Worm (Caenorhabditis elegans) whole organism, late embryonic: ENCODE data around the gene cul-1.

Experiments used
- C08G9.2 ChIP-seq: sonication (generic microtip); optimal IDR thresholded peaks from 2 replicates; lab custom pipeline; 2016; ENCODE audit warnings: mild to moderate bottlenecking, missing genetic modification characterization, moderate library complexity, missing compliant biosample characterization
- C38D4.7 ChIP-seq: fragments of 200-800 bp; sonication (Bioruptor generic); optimal IDR thresholded peaks from 2 replicates; lab custom pipeline; 2018; ENCODE audit warnings: mild to moderate bottlenecking, missing genetic modification characterization, moderate library complexity, missing compliant biosample characterization
- F13H6.1 ChIP-seq: sonication (generic microtip); optimal IDR thresholded peaks from 2 replicates; lab custom pipeline; 2016; ENCODE audit warnings: missing genetic modification characterization, missing compliant biosample characterization
- T23F11.4 ChIP-seq: fragments of 200-800 bp; sonication (Bioruptor generic); optimal IDR thresholded peaks from 2 replicates; lab custom pipeline; 2018; ENCODE audit warnings: mild to moderate bottlenecking, missing genetic modification characterization, missing compliant biosample characterization
- Y22D7AL.16 ChIP-seq: sonication (generic microtip); optimal IDR thresholded peaks from 2 replicates; lab custom pipeline; 2016; ENCODE audit warnings: missing genetic modification characterization, missing compliant biosample characterization
- ceh-18 ChIP-seq: sonication (generic microtip); optimal IDR thresholded peaks from 2 replicates; lab custom pipeline; 2016; ENCODE audit warnings: missing genetic modification characterization, missing compliant biosample characterization
- ceh-19 ChIP-seq: fragments of 200-800 bp; sonication (Bioruptor generic); optimal IDR thresholded peaks from 2 replicates; lab custom pipeline; 2018; ENCODE audit warnings: mild to moderate bottlenecking, missing genetic modification characterization, missing compliant biosample characterization
- ceh-2 ChIP-seq: sonication (generic microtip); optimal IDR thresholded peaks from 2 replicates; lab custom pipeline; 2016; ENCODE audit warnings: missing genotype, missing genetic modification characterization, missing compliant biosample characterization
- ceh-22 ChIP-seq: sonication (generic microtip); optimal IDR thresholded peaks from 2 replicates; lab custom pipeline; 2017; ENCODE audit warnings: missing biosample characterization, missing genetic modification characterization
- ceh-24 ChIP-seq: sonication (generic microtip); optimal IDR thresholded peaks from 2 replicates; lab custom pipeline; 2016; ENCODE audit warnings: mild to moderate bottlenecking, missing genetic modification characterization, missing compliant biosample characterization
- ceh-30 ChIP-seq: fragments of 150-350 bp; optimal IDR thresholded peaks from 2 replicates; lab custom pipeline; 2014; ENCODE audit warnings: missing biosample characterization, missing genetic modification characterization
- ceh-48 ChIP-seq: sonication (generic microtip); optimal IDR thresholded peaks from 2 replicates; lab custom pipeline; 2016; ENCODE audit warnings: missing genetic modification characterization, inconsistent platforms, missing compliant biosample characterization
- ceh-9 ChIP-seq: sonication (generic microtip); optimal IDR thresholded peaks from 2 replicates; lab custom pipeline; 2016; ENCODE audit warnings: mild to moderate bottlenecking, missing genetic modification characterization, inconsistent platforms, missing compliant biosample characterization
- che-1 ChIP-seq: sonication (generic microtip); optimal IDR thresholded peaks from 2 replicates; lab custom pipeline; 2016; ENCODE audit warnings: mild to moderate bottlenecking, missing genetic modification characterization, missing compliant biosample characterization
- elt-4 ChIP-seq: sonication (generic microtip); optimal IDR thresholded peaks from 2 replicates; lab custom pipeline; 2016; ENCODE audit warnings: missing genetic modification characterization, missing compliant biosample characterization
- ets-4 ChIP-seq: sonication (generic microtip); optimal IDR thresholded peaks from 2 replicates; lab custom pipeline; 2016; ENCODE audit warnings: missing genetic modification characterization, missing compliant biosample characterization
- eyg-1 ChIP-seq: sonication (generic microtip); optimal IDR thresholded peaks from 2 replicates; lab custom pipeline; 2016; ENCODE audit warnings: missing genotype, missing genetic modification characterization, missing compliant biosample characterization
- fkh-6 ChIP-seq: sonication (generic microtip); optimal IDR thresholded peaks from 2 replicates; lab custom pipeline; 2016; ENCODE audit warnings: missing genetic modification characterization, missing compliant biosample characterization
- gmeb-2 ChIP-seq: sonication (generic microtip); optimal IDR thresholded peaks from 2 replicates; lab custom pipeline; 2016; ENCODE audit warnings: missing genetic modification characterization, inconsistent platforms, missing compliant biosample characterization
- hlh-15 ChIP-seq: sonication (generic microtip); optimal IDR thresholded peaks from 2 replicates; lab custom pipeline; 2016; ENCODE audit warnings: missing genetic modification characterization, missing compliant biosample characterization
- hlh-30 ChIP-seq: sonication (generic microtip); optimal IDR thresholded peaks from 2 replicates; lab custom pipeline; 2017; ENCODE audit warnings: antibody characterized with exemption, missing genetic modification characterization, missing compliant biosample characterization; ENCODE audit not compliant: insufficient read depth
- hlh-8 ChIP-seq: sonication (generic microtip); optimal IDR thresholded peaks from 2 replicates; lab custom pipeline; 2016; ENCODE audit warnings: missing genotype, missing genetic modification characterization, missing compliant biosample characterization
- lim-6 ChIP-seq: sonication (generic microtip); optimal IDR thresholded peaks from 2 replicates; lab custom pipeline; 2016; ENCODE audit warnings: missing genetic modification characterization, missing compliant biosample characterization
- lin-11 ChIP-seq: fragments of 200-800 bp; sonication (Bioruptor generic); optimal IDR thresholded peaks from 2 replicates; lab custom pipeline; 2018; ENCODE audit warnings: mild to moderate bottlenecking, missing genetic modification characterization, missing compliant biosample characterization
- madf-2 ChIP-seq: sonication (generic microtip); optimal IDR thresholded peaks from 2 replicates; lab custom pipeline; 2017; ENCODE audit warnings: missing genetic modification characterization, missing compliant biosample characterization
- mec-3 ChIP-seq: sonication (generic microtip); optimal IDR thresholded peaks from 2 replicates; lab custom pipeline; 2016; ENCODE audit warnings: borderline replicate concordance, missing genetic modification characterization, missing compliant biosample characterization
- nfya-1 ChIP-seq: sonication (generic microtip); optimal IDR thresholded peaks from 2 replicates; lab custom pipeline; 2017; ENCODE audit warnings: missing genetic modification characterization, mild to moderate bottlenecking, missing compliant biosample characterization, antibody characterized with exemption, moderate library complexity
- pha-4 ChIP-seq: fragments of 150-350 bp; optimal IDR thresholded peaks from 2 replicates; lab custom pipeline; 2018; ENCODE audit warnings: missing biosample characterization, missing genetic modification reagents, missing genetic modification characterization
- pqm-1 ChIP-seq: sonication (generic microtip); optimal IDR thresholded peaks from 2 replicates; lab custom pipeline; 2016; ENCODE audit warnings: missing genetic modification characterization, missing compliant biosample characterization
- ref-2 ChIP-seq: sonication (generic microtip); optimal IDR thresholded peaks from 2 replicates; lab custom pipeline; 2016; ENCODE audit warnings: missing genetic modification characterization, missing compliant biosample characterization
- rnt-1 ChIP-seq: sonication (generic microtip); optimal IDR thresholded peaks from 2 replicates; lab custom pipeline; 2016; ENCODE audit warnings: missing genetic modification characterization, missing compliant biosample characterization
- sdc-2 ChIP-seq: sonication (generic microtip); optimal IDR thresholded peaks from 2 replicates; lab custom pipeline; 2016; ENCODE audit warnings: missing genotype, missing genetic modification characterization, missing compliant biosample characterization
- sox-2 ChIP-seq: fragments of 200-800 bp; sonication (Bioruptor generic); IDR thresholded peaks from 2 replicates; pipeline ENCODE4 v1.3.6; 2022; ENCODE audit warnings: missing genetic modification reagents, missing genetic modification characterization, missing compliant biosample characterization
- sox-4 ChIP-seq: sonication (generic microtip); optimal IDR thresholded peaks from 2 replicates; lab custom pipeline; 2017; ENCODE audit warnings: mild to moderate bottlenecking, missing genetic modification characterization, inconsistent platforms, missing compliant biosample characterization
- syd-9 ChIP-seq: sonication (generic microtip); optimal IDR thresholded peaks from 2 replicates; lab custom pipeline; 2016; ENCODE audit warnings: mild to moderate bottlenecking, missing genetic modification characterization, moderate library complexity, missing compliant biosample characterization
- ttx-3 ChIP-seq: sonication (generic microtip); optimal IDR thresholded peaks from 2 replicates; lab custom pipeline; 2016; ENCODE audit warnings: missing genetic modification reagents, missing genetic modification characterization, missing compliant biosample characterization
- unc-3 ChIP-seq, 2 experiments: fragments of 200-800 bp in 1 of 2; sonication (Bioruptor generic) in 1 of 2; sonication (generic microtip) in 1 of 2; conservative IDR thresholded peaks in 1 of 2; optimal IDR thresholded peaks in 1 of 2; 2 replicates each; pipeline versions ENCODE4 v1.3.6 to Lab custom; 2016 to 2022; ENCODE audit warnings: missing compliant biosample characterization in 2 of 2, missing genetic modification characterization in 2 of 2, missing genetic modification reagents in 1 of 2
- unc-55 ChIP-seq: sonication (generic microtip); optimal IDR thresholded peaks from 2 replicates; lab custom pipeline; 2017; ENCODE audit warnings: missing biosample characterization, missing genetic modification reagents, missing genetic modification characterization
- unc-86 ChIP-seq: sonication (generic microtip); optimal IDR thresholded peaks from 2 replicates; lab custom pipeline; 2016; ENCODE audit warnings: missing genetic modification characterization, missing compliant biosample characterization

Gene cul-1

DNA sequence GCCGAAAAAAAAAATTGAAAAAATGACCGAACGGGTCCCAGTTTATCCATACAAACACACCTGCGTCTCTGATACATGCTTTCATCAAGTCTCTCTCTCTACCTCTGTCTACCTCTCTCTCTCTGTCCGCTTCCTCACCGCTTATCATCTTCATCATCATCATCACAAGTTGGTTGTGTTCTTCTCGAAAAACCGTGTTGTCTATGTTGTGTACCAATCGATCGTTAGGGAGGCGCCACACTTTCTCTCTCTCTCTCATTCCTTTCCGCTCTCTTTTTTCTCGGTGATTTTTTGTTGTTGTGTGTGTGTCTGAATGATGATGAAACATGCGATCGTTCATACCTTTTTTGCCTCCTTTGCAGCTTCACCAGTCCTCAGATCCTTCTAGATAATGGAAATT lies 7.4 kb upstream of the cul-1 start:
- TF ChIP-seq pqm-1 (tag; lab: Kevin White, UChicago) (no peak), nfya-1 (tag; lab: Kevin White, UChicago) (peak; percentile 31), sox-2 (GFP tag; lab: Robert Waterston, UW) (no peak), C08G9.2 (tag; lab: Kevin White, UChicago) (no peak), F13H6.1 (no peak), ceh-18 (tag; lab: Kevin White, UChicago) (peak; percentile 8), pha-4 (tag; lab: Kevin White, UChicago) (no peak), sdc-2 (no peak), lin-11 (no peak), hlh-15 (tag; lab: Kevin White, UChicago) (no peak)

DNA sequence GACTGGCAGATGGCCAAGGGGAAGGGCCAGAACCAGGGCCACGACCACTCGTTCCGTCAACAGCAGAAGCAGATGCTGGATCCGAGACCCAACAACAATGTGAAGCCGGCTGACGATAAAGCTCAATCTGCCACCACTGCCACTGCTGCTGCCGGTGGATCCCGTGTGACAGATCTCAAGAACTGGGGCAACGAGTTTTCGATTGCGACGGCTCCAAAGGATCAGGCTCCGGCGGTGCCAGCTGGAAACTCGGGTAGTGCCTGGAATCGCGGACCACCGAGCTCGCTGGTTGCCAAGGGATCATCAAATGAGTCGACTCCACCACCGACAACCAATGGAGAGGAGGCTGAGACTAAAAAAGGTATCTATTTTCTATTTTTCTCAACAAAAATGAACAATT lies 6.6 kb upstream of the cul-1 start:
- no peak for TF ChIP-seq eyg-1 (tag; lab: Kevin White, UChicago)
- no peak for TF ChIP-seq unc-3 (GFP tag; conservative IDR thresholded peaks at IDR 0.05; lab: Robert Waterston, UW)
- TF ChIP-seq unc-3 (tag; optimal IDR thresholded peaks at IDR 0.05; lab: Kevin White, UChicago) = no peak
- no peak for TF ChIP-seq ceh-2 (tag; lab: Kevin White, UChicago)
- TF ChIP-seq sox-2 (GFP tag; lab: Robert Waterston, UW) = no peak
- TF ChIP-seq ref-2 (tag; lab: Kevin White, UChicago) = no peak
- no peak for TF ChIP-seq ttx-3 (tag; lab: Kevin White, UChicago)
- TF ChIP-seq hlh-8 = no peak
- TF ChIP-seq C38D4.7 (GFP tag; lab: Kevin White, UChicago) = no peak
- no peak for TF ChIP-seq ceh-9
- no peak for TF ChIP-seq hlh-30 (tag; lab: Kevin White, UChicago)
- no peak for TF ChIP-seq nfya-1 (tag; lab: Kevin White, UChicago)
- TF ChIP-seq madf-2 (tag; lab: Kevin White, UChicago) = no peak
- no peak for TF ChIP-seq elt-4 (tag; lab: Kevin White, UChicago)
- no peak for TF ChIP-seq unc-86 (tag; lab: Kevin White, UChicago)
- no peak for TF ChIP-seq fkh-6
- no peak for TF ChIP-seq pqm-1 (tag; lab: Kevin White, UChicago)
- no peak for TF ChIP-seq T23F11.4
- no peak for TF ChIP-seq ceh-30 (tag; lab: Kevin White, UChicago)

DNA sequence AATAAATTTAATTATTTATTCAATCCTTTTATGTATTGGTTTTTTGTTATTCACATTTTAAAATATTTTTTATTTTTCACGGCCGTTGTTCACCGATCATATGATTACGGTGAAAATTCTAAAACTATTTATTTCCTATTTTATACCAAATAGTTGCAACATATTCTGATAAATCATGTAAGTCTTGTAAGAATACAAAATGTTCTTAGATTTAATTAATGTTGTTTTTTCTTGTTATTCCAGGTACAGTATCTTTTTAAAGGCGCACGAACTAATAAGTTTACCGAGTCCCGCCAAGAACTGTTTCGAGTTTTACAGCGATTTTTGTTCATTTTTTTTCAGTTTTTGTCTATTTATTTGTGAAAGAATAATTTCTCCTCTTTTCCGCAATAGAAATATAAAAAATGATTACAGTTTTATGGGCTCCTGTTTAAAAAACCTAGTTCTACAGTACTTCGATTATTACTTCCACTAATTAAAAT lies 1.4 kb upstream of the cul-1 start, which contains the start of gene D2045.5:
Gene D2045.5 (minus strand): TSS at position 51 of the 482 bp plus-strand sequence.
- no peak for TF ChIP-seq hlh-8
- TF ChIP-seq che-1 (tag; lab: Kevin White, UChicago) = no peak
- no peak for TF ChIP-seq ceh-30 (tag; lab: Kevin White, UChicago)
- TF ChIP-seq sox-4 (tag; lab: Kevin White, UChicago) = no peak
- TF ChIP-seq lim-6 (tag; lab: Kevin White, UChicago) = no peak
- TF ChIP-seq ceh-24 (tag; lab: Kevin White, UChicago) = no peak
- no peak for TF ChIP-seq ceh-2 (tag; lab: Kevin White, UChicago)
- no peak for TF ChIP-seq pha-4 (tag; lab: Kevin White, UChicago)

DNA sequence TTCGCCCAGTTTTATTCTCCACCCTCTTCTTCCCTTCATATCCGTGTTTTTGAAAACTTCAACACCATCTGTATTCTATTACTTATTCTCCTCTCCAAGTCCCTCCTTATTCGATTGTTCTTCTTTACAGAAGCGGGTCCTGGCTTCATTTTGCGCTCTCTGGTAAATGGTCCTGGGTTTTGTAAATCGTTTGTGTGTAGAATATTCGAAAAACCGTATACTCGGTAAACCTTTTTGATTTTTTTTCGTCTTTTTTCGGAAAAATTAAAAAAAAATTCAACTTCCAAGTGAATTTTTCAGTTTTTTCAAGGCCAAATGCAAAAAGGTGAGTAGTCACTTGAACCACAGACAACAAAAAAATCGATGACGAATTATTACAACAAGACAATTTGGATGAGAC lies 3.9 kb downstream of the cul-1 start, which contains the start of gene D2045.9:
Gene D2045.9 (plus strand): TSS at position 301 of the 400 bp plus-strand sequence.
- TF ChIP-seq ceh-30 (tag; lab: Kevin White, UChicago) (no peak), mec-3 (tag; lab: Kevin White, UChicago) (no peak), ceh-48 (tag; lab: Kevin White, UChicago) (no peak), ceh-19 (GFP tag; lab: Kevin White, UChicago) (no peak), ceh-22 (tag; lab: Kevin White, UChicago) (no peak), gmeb-2 (tag; lab: Kevin White, UChicago) (no peak), ref-2 (tag; lab: Kevin White, UChicago) (no peak), Y22D7AL.16 (no peak), ets-4 (tag; lab: Kevin White, UChicago) (no peak), rnt-1 (tag; lab: Kevin White, UChicago) (no peak), syd-9 (no peak), pqm-1 (tag; lab: Kevin White, UChicago) (no peak), unc-55 (GFP tag; lab: Kevin White, UChicago) (no peak)
